Fruit fly (Drosophila melanogaster): ENCODE data around the gene CG43231.

dm6 chr2L:17741123-17741522 is 36.6 kb downstream of the CG43231 start:
- TF ChIP-seq CTCF (optimal IDR thresholded peaks at IDR 0.05) (no peak), CG8478 (optimal IDR thresholded peaks at IDR 0.05) (no peak)
